Fruit fly (Drosophila melanogaster): ENCODE results near the gene PIG-C.
A peak's percentile ranks its signal among the peaks of the same experiment; 100 is the strongest.

dm6 chr3L:3336368-3337164 lies 17.5 kb upstream of the PIG-C start, which contains the start of the genes Drsl6 and kst:
- peak; percentile 28 for TF ChIP-seq CG6808 (GFP tag; optimal IDR thresholded peaks at IDR 0.05)
- TF ChIP-seq CG11902 (GFP tag; optimal IDR thresholded peaks at IDR 0.05) = no peak
- TF ChIP-seq Hr39 (GFP tag; optimal IDR thresholded peaks at IDR 0.05) = no peak
- no peak for TF ChIP-seq CG3919 (GFP tag; optimal IDR thresholded peaks at IDR 0.05)
- TF ChIP-seq CG6276 (GFP tag; optimal IDR thresholded peaks at IDR 0.05) = no peak
- no peak for TF ChIP-seq Sox15 (GFP tag; optimal IDR thresholded peaks at IDR 0.05)
